Worm (Caenorhabditis elegans) whole organism, L3 larva: Measurements from ENCODE around the gene math-3.

Experiments used
- aly-2 ChIP-seq: fragments of 150-350 bp; optimal IDR thresholded peaks from 2 replicates; lab custom pipeline; 2014; ENCODE audit warnings: missing biosample characterization, missing genetic modification characterization
- egl-5 ChIP-seq: fragments of 150-350 bp; optimal IDR thresholded peaks from 2 replicates; lab custom pipeline; 2017; ENCODE audit warnings: missing biosample characterization, missing genetic modification reagents, missing genetic modification characterization, inconsistent platforms
- fkh-10 ChIP-seq: sonication (generic microtip); optimal IDR thresholded peaks from 2 replicates; lab custom pipeline; 2017; ENCODE audit warnings: missing biosample characterization, missing genetic modification reagents, missing genetic modification characterization
- jun-1 ChIP-seq: fragments of 150-350 bp; optimal IDR thresholded peaks from 2 replicates; lab custom pipeline; 2014; ENCODE audit warnings: missing biosample characterization, missing genetic modification reagents, missing genetic modification characterization
- lin-39 ChIP-seq: fragments of 150-350 bp; optimal IDR thresholded peaks from 2 replicates; lab custom pipeline; 2018; ENCODE audit warnings: missing biosample characterization, missing genetic modification reagents, missing genetic modification characterization
- nhr-25 ChIP-seq: sonication (generic microtip); optimal IDR thresholded peaks from 2 replicates; lab custom pipeline; 2017; ENCODE audit warnings: missing biosample characterization, missing genetic modification characterization
- nhr-28 ChIP-seq: fragments of 150-350 bp; optimal IDR thresholded peaks from 2 replicates; lab custom pipeline; 2014; ENCODE audit warnings: missing biosample characterization, missing genetic modification characterization
- pqm-1 ChIP-seq: fragments of 150-350 bp; optimal IDR thresholded peaks from 2 replicates; lab custom pipeline; 2017; ENCODE audit warnings: missing biosample characterization, missing genetic modification characterization, inconsistent platforms
- snpc-4 ChIP-seq: fragments of 150-350 bp; optimal IDR thresholded peaks from 2 replicates; lab custom pipeline; 2014; ENCODE audit warnings: missing biosample characterization, missing genetic modification characterization
- unc-39 ChIP-seq: sonication (generic microtip); optimal IDR thresholded peaks from 4 replicates; lab custom pipeline; 2017; ENCODE audit warnings: missing biosample characterization, missing genetic modification characterization
- zag-1 ChIP-seq: fragments of 150-350 bp; optimal IDR thresholded peaks from 2 replicates; lab custom pipeline; 2014; ENCODE audit warnings: missing biosample characterization, missing genetic modification characterization
- ztf-4 ChIP-seq: fragments of 150-350 bp; optimal IDR thresholded peaks from 2 replicates; lab custom pipeline; 2014; ENCODE audit warnings: missing biosample characterization, missing genetic modification characterization

DNA sequence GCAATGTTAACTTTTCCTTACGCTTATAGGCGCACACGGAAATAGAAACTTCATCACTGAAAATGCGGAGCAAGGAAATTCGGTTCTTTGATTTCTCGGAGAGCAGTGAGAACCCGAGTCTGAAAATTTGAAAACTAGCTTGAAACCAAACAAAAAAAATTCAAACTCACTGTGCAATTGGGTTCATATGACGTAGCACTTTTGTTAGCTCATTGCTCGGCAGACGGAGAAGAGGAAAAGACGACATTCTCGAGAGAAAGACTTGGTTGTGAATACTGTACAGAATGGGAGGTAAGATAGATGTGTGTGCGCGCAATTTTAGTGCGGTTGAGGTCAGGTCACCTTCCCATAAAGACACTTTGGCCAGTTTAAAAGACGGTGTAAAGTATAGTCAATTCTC is 21.5 kb upstream of the math-3 start, which contains the start of the genes F36H5.13 and F36H5.8:
- TF ChIP-seq nhr-25 (tag; lab: Kevin White, UChicago) (no peak), aly-2 (no peak), jun-1 (no peak), nhr-28 (tag; lab: Kevin White, UChicago) (no peak), egl-5 (tag; lab: Kevin White, UChicago) (no peak), fkh-10 (no peak), ztf-4 (tag; lab: Kevin White, UChicago) (no peak), lin-39 (no peak), pqm-1 (tag; lab: Kevin White, UChicago) (no peak), snpc-4 (tag; lab: Kevin White, UChicago) (no peak), zag-1 (tag; lab: Kevin White, UChicago) (no peak), unc-39 (tag; lab: Kevin White, UChicago) (no peak)
